ENCODE assay signal across 4 worm cellular contexts in genomic region chrIV:884707-885394, ce11.
TF ChIP-seq lines count a peak whose summit lies in the region.

Gene mak-2 (plus strand): TSS chrIV:885344.

TF ChIP-seq in whole organism, L2 larva, 48 proteins besides CTCF, POLR2A, EP300 and RAD21 (continues in another document):
- no peak for TF ChIP-seq nhr-23 (tag; optimal IDR thresholded peaks at IDR 0.05; lab: Kevin White, UChicago)
- TF ChIP-seq dmd-4 (tag; optimal IDR thresholded peaks at IDR 0.05; lab: Kevin White, UChicago): no peak
- no peak for TF ChIP-seq ztf-11 (tag; optimal IDR thresholded peaks at IDR 0.05; lab: Kevin White, UChicago)
- peak; percentile 89 for TF ChIP-seq C34F6.9 (tag; optimal IDR thresholded peaks at IDR 0.05; lab: Kevin White, UChicago)
- peak; percentile 67 for TF ChIP-seq lin-11 (tag; optimal IDR thresholded peaks at IDR 0.05; lab: Kevin White, UChicago)
- no peak for TF ChIP-seq nhr-12 (tag; optimal IDR thresholded peaks at IDR 0.05; lab: Kevin White, UChicago)
- TF ChIP-seq peb-1 (tag; optimal IDR thresholded peaks at IDR 0.05; lab: Kevin White, UChicago): no peak
- TF ChIP-seq ztf-4 (tag; optimal IDR thresholded peaks at IDR 0.05; lab: Kevin White, UChicago): peak; percentile 2
- no peak for TF ChIP-seq ceh-82 (tag; optimal IDR thresholded peaks at IDR 0.05; lab: Kevin White, UChicago)
- peak; percentile 48 to 84 for TF ChIP-seq lsy-2 (tag; optimal IDR thresholded peaks at IDR 0.05; lab: Kevin White, UChicago)
- TF ChIP-seq nhr-129 (tag; optimal IDR thresholded peaks at IDR 0.05; lab: Kevin White, UChicago): peak; percentile 83
- TF ChIP-seq nhr-11 (tag; optimal IDR thresholded peaks at IDR 0.05; lab: Kevin White, UChicago): no peak
- TF ChIP-seq mab-5 (tag; optimal IDR thresholded peaks at IDR 0.05; lab: Kevin White, UChicago): no peak
- no peak for TF ChIP-seq nhr-237 (tag; optimal IDR thresholded peaks at IDR 0.05; lab: Kevin White, UChicago)
- TF ChIP-seq gmeb-1 (tag; optimal IDR thresholded peaks at IDR 0.05; lab: Kevin White, UChicago): peak; percentile 78
- no peak for TF ChIP-seq alr-1 (tag; optimal IDR thresholded peaks at IDR 0.05; lab: Kevin White, UChicago)
- no peak for TF ChIP-seq zag-1 (tag; optimal IDR thresholded peaks at IDR 0.05; lab: Kevin White, UChicago)
- TF ChIP-seq nhr-77 (tag; optimal IDR thresholded peaks at IDR 0.05; lab: Kevin White, UChicago): no peak
- no peak for TF ChIP-seq ceh-16 (tag; optimal IDR thresholded peaks at IDR 0.05; lab: Kevin White, UChicago)
- no peak for TF ChIP-seq elt-3 (tag; optimal IDR thresholded peaks at IDR 0.05; lab: Kevin White, UChicago)
- TF ChIP-seq ztf-1 (GFP tag; conservative IDR thresholded peaks at IDR 0.05; lab: Robert Waterston, UW): no peak
- no peak for TF ChIP-seq ZK546.5 (tag; optimal IDR thresholded peaks at IDR 0.05; lab: Kevin White, UChicago)
- no peak for TF ChIP-seq R02D3.7 (tag; optimal IDR thresholded peaks at IDR 0.05; lab: Kevin White, UChicago)
- TF ChIP-seq Y55F3AM.14 (GFP tag; optimal IDR thresholded peaks at IDR 0.05; lab: Kevin White, UChicago): no peak

TF ChIP-seq in whole organism, L4 larva, 104 proteins besides CTCF, POLR2A, EP300 and RAD21 (continues in another document):
- TF ChIP-seq ztf-11 (tag; optimal IDR thresholded peaks at IDR 0.05; lab: Kevin White, UChicago) (no peak), saeg-2 (GFP tag; IDR thresholded peaks at IDR 0.05; lab: Robert Waterston, UW) (no peak), snpc-4 (tag; optimal IDR thresholded peaks at IDR 0.05; lab: Kevin White, UChicago) (no peak), vab-7 (GFP tag; IDR thresholded peaks at IDR 0.05; lab: Robert Waterston, UW) (peak; percentile 52), Y5F2A.4 (GFP tag; optimal IDR thresholded peaks at IDR 0.05; lab: Kevin White, UChicago) (no peak), daf-16 (GFP tag; optimal IDR thresholded peaks at IDR 0.05; lab: Kevin White, UChicago) (no peak), daf-16 (tag; optimal IDR thresholded peaks at IDR 0.05; lab: Kevin White, UChicago) (peak; percentile 57), tag-97 (GFP tag; IDR thresholded peaks at IDR 0.05; lab: Robert Waterston, UW) (no peak), fkh-10 (GFP tag; optimal IDR thresholded peaks at IDR 0.05; lab: Kevin White, UChicago) (peak; percentile 7), mep-1 (tag; optimal IDR thresholded peaks at IDR 0.05; lab: Kevin White, UChicago) (peak; percentile 86), nhr-76 (tag; optimal IDR thresholded peaks at IDR 0.05; lab: Kevin White, UChicago) (no peak), jun-1 (tag; optimal IDR thresholded peaks at IDR 0.05; lab: Kevin White, UChicago) (no peak), ceh-32 (tag; optimal IDR thresholded peaks at IDR 0.05; lab: Kevin White, UChicago; ENCODE audit: poor library complexity) (no peak), attf-4 (tag; optimal IDR thresholded peaks at IDR 0.05; lab: Kevin White, UChicago) (no peak), zip-2 (tag; optimal IDR thresholded peaks at IDR 0.05; lab: Kevin White, UChicago) (no peak), ceh-62 (tag; optimal IDR thresholded peaks at IDR 0.05; lab: Kevin White, UChicago) (no peak), T20F7.1 (GFP tag; optimal IDR thresholded peaks at IDR 0.05; lab: Kevin White, UChicago) (no peak), lin-39 (tag; optimal IDR thresholded peaks at IDR 0.05; lab: Kevin White, UChicago) (no peak), R02D3.7 (tag; optimal IDR thresholded peaks at IDR 0.05; lab: Kevin White, UChicago) (no peak), cey-2 (tag; optimal IDR thresholded peaks at IDR 0.05; lab: Kevin White, UChicago; ENCODE audit: borderline replicate concordance, insufficient read depth) (no peak), mdt-29 (GFP tag; IDR thresholded peaks at IDR 0.05; lab: Robert Waterston, UW) (no peak), ZK337.2 (GFP tag; IDR thresholded peaks at IDR 0.05; lab: Robert Waterston, UW) (no peak), lin-1 (GFP tag; IDR thresholded peaks at IDR 0.05; lab: Robert Waterston, UW) (no peak), ceh-20 (GFP tag; IDR thresholded peaks at IDR 0.05; lab: Robert Waterston, UW) (0 out of 2 replicates have a peak, but pooled peaks have one; percentile 34), spr-1 (tag; optimal IDR thresholded peaks at IDR 0.05; lab: Kevin White, UChicago) (no peak)

TF ChIP-seq in whole organism, late embryonic, 69 proteins besides CTCF, POLR2A, EP300 and RAD21:
- peak; percentile 18 for TF ChIP-seq ceh-14 (tag; optimal IDR thresholded peaks at IDR 0.05; lab: Kevin White, UChicago)
- TF ChIP-seq unc-86 (tag; optimal IDR thresholded peaks at IDR 0.05; lab: Kevin White, UChicago): no peak
- no peak for TF ChIP-seq F13H6.1 (tag; optimal IDR thresholded peaks at IDR 0.05; lab: Kevin White, UChicago)
- TF ChIP-seq ceh-6 (GFP tag; optimal IDR thresholded peaks at IDR 0.05; lab: Kevin White, UChicago): no peak
- TF ChIP-seq fkh-6 (tag; optimal IDR thresholded peaks at IDR 0.05; lab: Kevin White, UChicago): no peak
- TF ChIP-seq dve-1 (tag; optimal IDR thresholded peaks at IDR 0.05; lab: Kevin White, UChicago): peak; percentile 42
- peak; percentile 38 for TF ChIP-seq ceh-48 (tag; optimal IDR thresholded peaks at IDR 0.05; lab: Kevin White, UChicago)
- TF ChIP-seq unc-55 (GFP tag; optimal IDR thresholded peaks at IDR 0.05; lab: Kevin White, UChicago): peak; percentile 44
- TF ChIP-seq fkh-10 (GFP tag; optimal IDR thresholded peaks at IDR 0.05; lab: Kevin White, UChicago): no peak
- no peak for TF ChIP-seq ceh-45 (GFP tag; IDR thresholded peaks at IDR 0.05; lab: Robert Waterston, UW)
- TF ChIP-seq ceh-34 (tag; optimal IDR thresholded peaks at IDR 0.05; lab: Kevin White, UChicago): peak; percentile 42
- TF ChIP-seq nfya-1 (tag; optimal IDR thresholded peaks at IDR 0.05; lab: Kevin White, UChicago): peak; percentile 66
- peak; percentile 48 for TF ChIP-seq elt-2 (tag; optimal IDR thresholded peaks at IDR 0.05; lab: Kevin White, UChicago)
- TF ChIP-seq ceh-18 (tag; optimal IDR thresholded peaks at IDR 0.05; lab: Kevin White, UChicago): peak; percentile 36
- peak; percentile 45 for TF ChIP-seq ceh-2 (tag; optimal IDR thresholded peaks at IDR 0.05; lab: Kevin White, UChicago)
- peak; percentile 39 for TF ChIP-seq tbx-2 (tag; optimal IDR thresholded peaks at IDR 0.05; lab: Kevin White, UChicago)
- peak; percentile 83 for TF ChIP-seq unc-42 (tag; optimal IDR thresholded peaks at IDR 0.05; lab: Kevin White, UChicago)
- peak; percentile 17 for TF ChIP-seq pros-1 (tag; optimal IDR thresholded peaks at IDR 0.05; lab: Kevin White, UChicago)
- peak; percentile 74 for TF ChIP-seq ceh-31 (tag; optimal IDR thresholded peaks at IDR 0.05; lab: Kevin White, UChicago)
- TF ChIP-seq rnt-1 (tag; optimal IDR thresholded peaks at IDR 0.05; lab: Kevin White, UChicago): peak; percentile 23
- peak; percentile 8 for TF ChIP-seq ceh-30 (tag; optimal IDR thresholded peaks at IDR 0.05; lab: Kevin White, UChicago)

TF ChIP-seq in whole organism, mixed stage, embryonic, 35 proteins besides CTCF, POLR2A, EP300 and RAD21:
- peak; percentile 48 for TF ChIP-seq nhr-237 (tag; optimal IDR thresholded peaks at IDR 0.05; lab: Kevin White, UChicago)
- TF ChIP-seq sptf-1 (tag; optimal IDR thresholded peaks at IDR 0.05; lab: Kevin White, UChicago): peak; percentile 45
- peak; percentile 9 for TF ChIP-seq cnd-1 (tag; optimal IDR thresholded peaks at IDR 0.05; lab: Kevin White, UChicago)
- TF ChIP-seq lin-13 (tag; optimal IDR thresholded peaks at IDR 0.05; lab: Kevin White, UChicago): peak; percentile 90
- peak; percentile 81 for TF ChIP-seq lsy-2 (tag; optimal IDR thresholded peaks at IDR 0.05; lab: Kevin White, UChicago)
- no peak for TF ChIP-seq sem-2 (GFP tag; optimal IDR thresholded peaks at IDR 0.05; lab: Kevin White, UChicago)
- peak; percentile 37 for TF ChIP-seq ceh-39 (tag; optimal IDR thresholded peaks at IDR 0.05; lab: Kevin White, UChicago)
- no peak for TF ChIP-seq ceh-43 (GFP tag; optimal IDR thresholded peaks at IDR 0.05; lab: Kevin White, UChicago)
- TF ChIP-seq pha-4 (tag; optimal IDR thresholded peaks at IDR 0.05; lab: Kevin White, UChicago): peak; percentile 86
- no peak for TF ChIP-seq zip-8 (tag; optimal IDR thresholded peaks at IDR 0.05; lab: Kevin White, UChicago)
- no peak for TF ChIP-seq ztf-11 (tag; optimal IDR thresholded peaks at IDR 0.05; lab: Kevin White, UChicago)
- peak; percentile 19 for TF ChIP-seq mls-2 (tag; optimal IDR thresholded peaks at IDR 0.05; lab: Kevin White, UChicago)
- peak; percentile 39 for TF ChIP-seq unc-120 (tag; optimal IDR thresholded peaks at IDR 0.05; lab: Kevin White, UChicago; ENCODE audit: poor library complexity, severe bottlenecking)
- peak; percentile 49 for TF ChIP-seq hlh-1 (tag; optimal IDR thresholded peaks at IDR 0.05; lab: Kevin White, UChicago)
- no peak for TF ChIP-seq unc-39 (tag; optimal IDR thresholded peaks at IDR 0.05; lab: Kevin White, UChicago)
- TF ChIP-seq mep-1 (tag; optimal IDR thresholded peaks at IDR 0.05; lab: Kevin White, UChicago): peak; percentile 78
- peak; percentile 8 for TF ChIP-seq unc-62 (GFP tag; optimal IDR thresholded peaks at IDR 0.05; lab: Kevin White, UChicago)
- TF ChIP-seq ces-1 (GFP tag; optimal IDR thresholded peaks at IDR 0.05; lab: Kevin White, UChicago): peak; percentile 72
